Worm (Caenorhabditis elegans) whole organism, L1 larva: Measurements from ENCODE around the gene trr-1.

Experiments used
- C16A3.4 ChIP-seq: fragments of 150-350 bp; optimal IDR thresholded peaks from 2 replicates; lab custom pipeline; 2014; ENCODE audit warnings: missing biosample characterization, missing genetic modification characterization
- F16B12.6 ChIP-seq: fragments of 150-350 bp; optimal IDR thresholded peaks from 2 replicates; lab custom pipeline; 2014; ENCODE audit warnings: missing biosample characterization, missing genetic modification characterization
- Y116A8C.19 ChIP-seq: sonication (generic microtip); optimal IDR thresholded peaks from 2 replicates; lab custom pipeline; 2016; ENCODE audit warnings: missing compliant biosample characterization, missing genetic modification characterization, borderline replicate concordance
- blmp-1 ChIP-seq: fragments of 150-350 bp; optimal IDR thresholded peaks from 2 replicates; lab custom pipeline; 2014; ENCODE audit warnings: missing biosample characterization, missing genetic modification characterization
- ceh-88 ChIP-seq: fragments of 200-800 bp; sonication (Bioruptor generic); IDR thresholded peaks from 2 replicates; pipeline ENCODE4 v1.3.6; 2022; ENCODE audit warnings: missing genetic modification characterization, missing compliant biosample characterization
- ceh-90 ChIP-seq: sonication (generic microtip); optimal IDR thresholded peaks from 2 replicates; lab custom pipeline; 2016; ENCODE audit warnings: missing genetic modification characterization, missing compliant biosample characterization
- dpl-1 ChIP-seq, 3 experiments: fragments of 150-350 bp in 2 of 3; sonication (generic microtip) in 1 of 3; optimal IDR thresholded peaks; 2 replicates each; lab custom pipeline; 2014 to 2017; ENCODE audit warnings: missing biosample characterization in 3 of 3, missing genetic modification characterization in 3 of 3, missing genetic modification reagents in 3 of 3
- efl-1 ChIP-seq, 4 experiments: fragments of 150-350 bp; optimal IDR thresholded peaks in 3 of 4; peaks in 1 of 4; 1 replicate in 1 of 4; 2 replicates in 3 of 4; lab custom pipeline; 2014; ENCODE audit warnings: missing biosample characterization in 2 of 4, missing genetic modification characterization in 2 of 4, missing genetic modification reagents in 2 of 4
- efl-3 ChIP-seq: fragments of 200-800 bp; sonication (Bioruptor generic); optimal IDR thresholded peaks from 2 replicates; lab custom pipeline; 2018; ENCODE audit warnings: mild to moderate bottlenecking, missing genetic modification characterization, missing compliant biosample characterization
- egl-13 ChIP-seq: sonication (generic microtip); optimal IDR thresholded peaks from 2 replicates; lab custom pipeline; 2016; ENCODE audit warnings: missing genotype, missing genetic modification reagents, missing genetic modification characterization, missing compliant biosample characterization
- egl-27 ChIP-seq, 2 experiments: fragments of 150-350 bp in 1 of 2; sonication (generic microtip); optimal IDR thresholded peaks; 3 replicates each; lab custom pipeline; 2017 to 2018; ENCODE audit warnings: missing biosample characterization in 2 of 2, missing genetic modification characterization in 2 of 2, missing genetic modification reagents in 2 of 2
- elt-3 ChIP-seq, 6 experiments: fragments of 150-350 bp in 1 of 6; sonication (generic microtip); optimal IDR thresholded peaks; 2 replicates each; lab custom pipeline; 2017 to 2018; ENCODE audit warnings: missing biosample characterization in 6 of 6, missing genetic modification characterization in 6 of 6, inconsistent platforms in 1 of 6
- fkh-10 ChIP-seq: sonication (generic microtip); optimal IDR thresholded peaks from 2 replicates; lab custom pipeline; 2017; ENCODE audit warnings: missing biosample characterization, missing genetic modification reagents, missing genetic modification characterization
- fkh-8 ChIP-seq: sonication (generic microtip); optimal IDR thresholded peaks from 2 replicates; lab custom pipeline; 2016; ENCODE audit warnings: mild to moderate bottlenecking, missing genetic modification characterization, missing compliant biosample characterization
- fos-1 ChIP-seq: fragments of 150-350 bp; optimal IDR thresholded peaks from 2 replicates; lab custom pipeline; 2014; ENCODE audit warnings: missing biosample characterization, missing genetic modification characterization
- grh-1 ChIP-seq: fragments of 200-800 bp; sonication (Bioruptor generic); IDR thresholded peaks from 2 replicates; pipeline ENCODE4 v1.3.6; 2022; ENCODE audit warnings: missing genetic modification reagents, missing genetic modification characterization, missing compliant biosample characterization
- jun-1 ChIP-seq: fragments of 150-350 bp; optimal IDR thresholded peaks from 2 replicates; lab custom pipeline; 2014; ENCODE audit warnings: missing biosample characterization, missing genetic modification reagents, missing genetic modification characterization
- lin-13 ChIP-seq: fragments of 150-350 bp; optimal IDR thresholded peaks from 2 replicates; lab custom pipeline; 2014; ENCODE audit warnings: missing biosample characterization, missing genetic modification reagents, missing genetic modification characterization
- lin-14 ChIP-seq: fragments of 200-800 bp; sonication (Bioruptor generic); optimal IDR thresholded peaks from 2 replicates; lab custom pipeline; 2018; ENCODE audit warnings: mild to moderate bottlenecking, missing genetic modification characterization, moderate library complexity, missing compliant biosample characterization
- lin-15B ChIP-seq: fragments of 150-350 bp; sonication (generic microtip); optimal IDR thresholded peaks from 3 replicates; lab custom pipeline; 2014; ENCODE audit warnings: missing biosample characterization, missing genetic modification characterization
- lin-35 ChIP-seq, 2 experiments: fragments of 150-350 bp; optimal IDR thresholded peaks; 2 replicates each; lab custom pipeline; 2014; ENCODE audit warnings: missing biosample characterization in 2 of 2, missing genetic modification characterization in 2 of 2, missing genetic modification reagents in 2 of 2
- lin-39 ChIP-seq: fragments of 150-350 bp; optimal IDR thresholded peaks from 2 replicates; lab custom pipeline; 2014; ENCODE audit warnings: missing biosample characterization, missing genetic modification reagents, missing genetic modification characterization
- lsy-2 ChIP-seq, 2 experiments: fragments of 150-350 bp; optimal IDR thresholded peaks; 2 replicates each; lab custom pipeline; 2014; ENCODE audit warnings: missing biosample characterization in 2 of 2, missing genetic modification characterization in 2 of 2
- mab-9 ChIP-seq: fragments of 200-800 bp; sonication (Bioruptor generic); IDR thresholded peaks from 2 replicates; pipeline ENCODE4 v1.3.6; 2022; ENCODE audit warnings: missing genetic modification reagents, missing genetic modification characterization, missing compliant biosample characterization
- mep-1 ChIP-seq: fragments of 150-350 bp; optimal IDR thresholded peaks from 2 replicates; lab custom pipeline; 2014; ENCODE audit warnings: missing biosample characterization, missing genetic modification characterization
- nhr-12 ChIP-seq: sonication (generic microtip); optimal IDR thresholded peaks from 2 replicates; lab custom pipeline; 2017; ENCODE audit warnings: missing biosample characterization, missing genetic modification characterization
- nhr-19 ChIP-seq: fragments of 200-800 bp; sonication (Bioruptor generic); conservative IDR thresholded peaks from 2 replicates; pipeline ENCODE4 v1.3.6; 2022; ENCODE audit warnings: missing genetic modification characterization, missing compliant biosample characterization
- nhr-20 ChIP-seq: sonication (generic microtip); optimal IDR thresholded peaks from 2 replicates; lab custom pipeline; 2016; ENCODE audit warnings: mild to moderate bottlenecking, missing genetic modification characterization, missing compliant biosample characterization
- nhr-237 ChIP-seq: fragments of 150-350 bp; optimal IDR thresholded peaks from 2 replicates; lab custom pipeline; 2014; ENCODE audit warnings: missing biosample characterization, missing genetic modification characterization
- nhr-47 ChIP-seq: sonication (generic microtip); optimal IDR thresholded peaks from 2 replicates; lab custom pipeline; 2016; ENCODE audit warnings: mild to moderate bottlenecking, missing genetic modification characterization, moderate library complexity, missing compliant biosample characterization
- nhr-71 ChIP-seq: sonication (generic microtip); optimal IDR thresholded peaks from 2 replicates; lab custom pipeline; 2016; ENCODE audit warnings: mild to moderate bottlenecking, missing genetic modification characterization, moderate library complexity, missing compliant biosample characterization
- nhr-76 ChIP-seq: sonication (generic microtip); optimal IDR thresholded peaks from 2 replicates; lab custom pipeline; 2017; ENCODE audit warnings: missing biosample characterization, missing genetic modification characterization
- nhr-77 ChIP-seq: fragments of 150-350 bp; optimal IDR thresholded peaks from 2 replicates; lab custom pipeline; 2014; ENCODE audit warnings: missing biosample characterization, missing genetic modification characterization
- nhr-84 ChIP-seq: sonication (generic microtip); optimal IDR thresholded peaks from 2 replicates; lab custom pipeline; 2017; ENCODE audit warnings: missing biosample characterization, missing genetic modification characterization
- nhr-85 ChIP-seq: sonication (generic microtip); peaks from one replicate; lab custom pipeline; 2016; ENCODE audit warnings: missing genetic modification characterization, inconsistent platforms, missing compliant biosample characterization
- nhr-90 ChIP-seq: sonication (generic microtip); optimal IDR thresholded peaks from 2 replicates; lab custom pipeline; 2016; ENCODE audit warnings: mild to moderate bottlenecking, missing genetic modification characterization, missing compliant biosample characterization; ENCODE audit not compliant: poor library complexity
- skn-1 ChIP-seq: fragments of 150-350 bp; optimal IDR thresholded peaks from 2 replicates; lab custom pipeline; 2014; ENCODE audit warnings: missing biosample characterization, missing genetic modification characterization
- snpc-4 ChIP-seq: fragments of 150-350 bp; optimal IDR thresholded peaks from 2 replicates; lab custom pipeline; 2014; ENCODE audit warnings: missing biosample characterization, missing genetic modification characterization
- snu-23 ChIP-seq: sonication (generic microtip); optimal IDR thresholded peaks from 2 replicates; lab custom pipeline; 2016; ENCODE audit warnings: missing genetic modification characterization, missing compliant biosample characterization
- sptf-1 ChIP-seq: fragments of 150-350 bp; optimal IDR thresholded peaks from 2 replicates; lab custom pipeline; 2014; ENCODE audit warnings: missing biosample characterization, missing genetic modification characterization
- swsn-7 ChIP-seq: sonication (generic microtip); optimal IDR thresholded peaks from 2 replicates; lab custom pipeline; 2016; ENCODE audit warnings: missing genetic modification characterization, missing compliant biosample characterization
- tbx-2 ChIP-seq: sonication (generic microtip); optimal IDR thresholded peaks from 2 replicates; lab custom pipeline; 2016; ENCODE audit warnings: missing genetic modification characterization, missing compliant biosample characterization
- tlp-1 ChIP-seq: fragments of 150-350 bp; optimal IDR thresholded peaks from 2 replicates; lab custom pipeline; 2014; ENCODE audit warnings: missing biosample characterization, missing genetic modification characterization
- unc-130 ChIP-seq: fragments of 150-350 bp; optimal IDR thresholded peaks from 2 replicates; lab custom pipeline; 2017; ENCODE audit warnings: missing biosample characterization, missing genetic modification characterization, inconsistent platforms
- unc-30 ChIP-seq: sonication (generic microtip); optimal IDR thresholded peaks from 2 replicates; lab custom pipeline; 2017; ENCODE audit warnings: missing biosample characterization, missing genetic modification characterization
- vab-15 ChIP-seq: sonication (generic microtip); optimal IDR thresholded peaks from 2 replicates; lab custom pipeline; 2017; ENCODE audit warnings: missing genotype, mild to moderate bottlenecking, missing genetic modification characterization, missing compliant biosample characterization
- xbp-1 ChIP-seq: sonication (generic microtip); optimal IDR thresholded peaks from 2 replicates; lab custom pipeline; 2016; ENCODE audit warnings: missing genetic modification characterization, missing compliant biosample characterization
- ztf-11 ChIP-seq, 2 experiments: sonication (generic microtip); optimal IDR thresholded peaks; 2 replicates each; lab custom pipeline; 2016 to 2017; ENCODE audit warnings: missing genetic modification characterization in 2 of 2, missing biosample characterization in 1 of 2, missing compliant biosample characterization in 1 of 2

trr-1 gene

ce11 chrII:11620630-11621246, 55.0 kb downstream of the trr-1 start:
- TF ChIP-seq nhr-76 (tag; lab: Kevin White, UChicago) = no peak
- TF ChIP-seq lsy-2 (tag; optimal IDR thresholded peaks at IDR 0.05; lab: Kevin White, UChicago) = peak in 1 of 2 experiments; percentile 33
- no peak for TF ChIP-seq efl-1 (optimal IDR thresholded peaks at IDR 0.05; lab: Kevin White, UChicago)
- peak in 1 of 2 experiments; percentile 73 for TF ChIP-seq efl-1 (GFP tag; optimal IDR thresholded peaks at IDR 0.05 in 1 of 2; lab: Kevin White, UChicago)
- TF ChIP-seq nhr-12 (tag; lab: Kevin White, UChicago) = no peak
- TF ChIP-seq nhr-85 (tag; lab: Kevin White, UChicago) = peak; percentile 67

- peak in 1 of 2 experiments; percentile 60 for TF ChIP-seq egl-27 (tag; optimal IDR thresholded peaks at IDR 0.05; lab: Kevin White, UChicago)
- peak; percentile 43 to 46 for TF ChIP-seq efl-1 (optimal IDR thresholded peaks at IDR 0.05; lab: Kevin White, UChicago)
- TF ChIP-seq efl-1 (GFP tag; optimal IDR thresholded peaks at IDR 0.05 in 1 of 2; lab: Kevin White, UChicago) = peak in 1 of 2 experiments; percentile 23
- peak; percentile 71 for TF ChIP-seq mep-1
- TF ChIP-seq nhr-84 = no peak
- TF ChIP-seq fos-1 (tag; lab: Kevin White, UChicago) = no peak
- peak; percentile 80 for TF ChIP-seq nhr-20
- peak; percentile 36 for TF ChIP-seq lin-13 (GFP tag; lab: Kevin White, UChicago)
- TF ChIP-seq dpl-1 (GFP tag; optimal IDR thresholded peaks at IDR 0.05; lab: Kevin White, UChicago) = peak in 1 of 3 experiments; percentile 24
- TF ChIP-seq unc-130 (tag; lab: Kevin White, UChicago) = peak; percentile 29
- TF ChIP-seq unc-30 (tag; lab: Kevin White, UChicago) = no peak
- TF ChIP-seq efl-3 (GFP tag; lab: Kevin White, UChicago) = no peak
- TF ChIP-seq ceh-88 (GFP tag; lab: Robert Waterston, UW) = 0 out of 2 replicates have a peak, but pooled peaks have one; percentile 23
- peak; percentile 49 for TF ChIP-seq jun-1 (tag; lab: Kevin White, UChicago)
- TF ChIP-seq vab-15 (tag; lab: Kevin White, UChicago) = no peak
- peak; percentile 79 for TF ChIP-seq nhr-85 (tag; lab: Kevin White, UChicago)
- TF ChIP-seq snu-23 = peak; percentile 68
- peak; percentile 49 for TF ChIP-seq C16A3.4 (tag; lab: Kevin White, UChicago)
- TF ChIP-seq tbx-2 (tag; lab: Kevin White, UChicago) = peak; percentile 62
- TF ChIP-seq snpc-4 (tag; lab: Kevin White, UChicago) = peak; percentile 56
- no peak for TF ChIP-seq ceh-90 (tag; lab: Kevin White, UChicago)
- peak; percentile 85 for TF ChIP-seq blmp-1 (tag; lab: Kevin White, UChicago)
- 0 out of 2 replicates have a peak, but pooled peaks have one; percentile 54 for TF ChIP-seq mab-9 (GFP tag; lab: Robert Waterston, UW)
- no peak for TF ChIP-seq tlp-1 (tag; lab: Kevin White, UChicago)
- TF ChIP-seq nhr-71 (tag; lab: Kevin White, UChicago) = peak; percentile 77
- peak in 1 of 2 experiments; percentile 15 for TF ChIP-seq ztf-11 (tag; optimal IDR thresholded peaks at IDR 0.05; lab: Kevin White, UChicago)
- TF ChIP-seq lin-15B (tag; lab: Kevin White, UChicago) = peak; percentile 42
- TF ChIP-seq egl-13 (tag; lab: Kevin White, UChicago) = no peak
- TF ChIP-seq swsn-7 (tag; lab: Kevin White, UChicago) = peak; percentile 56
- TF ChIP-seq fkh-10 (GFP tag; lab: Kevin White, UChicago) = no peak
- TF ChIP-seq nhr-19 (GFP tag; lab: Robert Waterston, UW) = peak; percentile 56
- TF ChIP-seq fkh-8 = peak; percentile 49
- no peak for TF ChIP-seq Y116A8C.19 (tag; lab: Kevin White, UChicago)
- peak; percentile 2 for TF ChIP-seq F16B12.6
- TF ChIP-seq skn-1 (tag; lab: Kevin White, UChicago) = peak; percentile 32
- TF ChIP-seq nhr-47 (tag; lab: Kevin White, UChicago) = peak; percentile 66
- TF ChIP-seq lin-14 (GFP tag; lab: Kevin White, UChicago) = peak; percentile 98
- peak; percentile 40; the same call in 1 of the 2 replicates for TF ChIP-seq grh-1
- peak; percentile 65 for TF ChIP-seq nhr-77 (tag; lab: Kevin White, UChicago)
- peak; percentile 30 for TF ChIP-seq nhr-90 (tag; lab: Kevin White, UChicago)
- no peak for TF ChIP-seq sptf-1 (tag; lab: Kevin White, UChicago)
- no peak for TF ChIP-seq lin-39 (tag; lab: Kevin White, UChicago)
- TF ChIP-seq lin-35 (GFP tag; optimal IDR thresholded peaks at IDR 0.05; lab: Kevin White, UChicago) = peak; percentile 59 to 63
- TF ChIP-seq xbp-1 (tag; lab: Kevin White, UChicago) = peak; percentile 58
- peak in 2 of 6 experiments; percentile 8 to 52 for TF ChIP-seq elt-3 (tag; optimal IDR thresholded peaks at IDR 0.05; lab: Kevin White, UChicago)
- TF ChIP-seq nhr-237 = no peak
These were observed 55.8 kb downstream of the trr-1 start for ce11 chrII:11619895-11620439.
